Fruit fly (Drosophila melanogaster) whole organism, wandering third instar larva: ENCODE data around the gene CG33098.

Source experiments
- Abd-B ChIP-seq: fragments of >200 bp; optimal IDR thresholded peaks from 2 replicates; lab custom pipeline; 2017; ENCODE audit warnings: missing biosample characterization, missing genetic modification characterization
- CG32264 ChIP-seq: fragments of 200-800 bp; sonication (Bioruptor generic); optimal IDR thresholded peaks from 2 replicates; lab custom pipeline; 2016; ENCODE audit warnings: missing biosample characterization, missing genetic modification characterization
- CG9705 ChIP-seq: fragments of 200-800 bp; sonication (Bioruptor generic); optimal IDR thresholded peaks from 2 replicates; lab custom pipeline; 2018; ENCODE audit warnings: missing biosample characterization, mild to moderate bottlenecking, missing genetic modification characterization
- CrebA ChIP-seq: fragments of 200-800 bp; sonication (Bioruptor generic); optimal IDR thresholded peaks from 2 replicates; lab custom pipeline; 2016; ENCODE audit warnings: missing biosample characterization, mild to moderate bottlenecking, missing genetic modification characterization, borderline replicate concordance
- Dfd ChIP-seq: fragments of >200 bp; optimal IDR thresholded peaks from 2 replicates; lab custom pipeline; 2017; ENCODE audit warnings: missing biosample characterization, missing genetic modification characterization
- Dif ChIP-seq: fragments of 200-275, 200-300 bp; sonication (Bioruptor generic); optimal IDR thresholded peaks from 2 replicates; lab custom pipeline; 2018; ENCODE audit warnings: missing biosample characterization, missing genetic modification characterization; ENCODE audit not compliant: partially characterized antibody
- GATAd ChIP-seq: sonication (Bioruptor generic); optimal IDR thresholded peaks from 2 replicates; lab custom pipeline; 2016; ENCODE audit warnings: missing biosample characterization, missing genetic modification characterization
- HLH106 ChIP-seq: fragments of 200-800 bp; optimal IDR thresholded peaks from 3 replicates; lab custom pipeline; 2019; ENCODE audit warnings: missing biosample characterization, mild to moderate bottlenecking, missing genetic modification characterization, moderate library complexity
- Hnf4 ChIP-seq: fragments of 200-800 bp; sonication (Bioruptor generic); optimal IDR thresholded peaks from 2 replicates; lab custom pipeline; 2016; ENCODE audit warnings: missing biosample characterization, mild to moderate bottlenecking, missing genetic modification characterization
- Hr78 ChIP-seq: fragments of >200 bp; optimal IDR thresholded peaks from 2 replicates; lab custom pipeline; 2017; ENCODE audit warnings: missing biosample characterization, missing genetic modification characterization
- Hr83 ChIP-seq: fragments of 200-300 bp; sonication (Bioruptor generic); optimal IDR thresholded peaks from 2 replicates; lab custom pipeline; 2016; ENCODE audit warnings: missing biosample characterization, mild to moderate bottlenecking, missing genetic modification characterization, moderate library complexity; ENCODE audit not compliant: poor library complexity, severe bottlenecking
- Jra ChIP-seq: sonication (Bioruptor generic); optimal IDR thresholded peaks from 2 replicates; lab custom pipeline; 2016; ENCODE audit warnings: missing biosample characterization, missing genetic modification characterization
- Mio ChIP-seq: sonication (Bioruptor generic); optimal IDR thresholded peaks from 2 replicates; lab custom pipeline; 2016; ENCODE audit warnings: missing biosample characterization, missing genetic modification characterization
- Myc ChIP-seq: fragments of >200 bp; optimal IDR thresholded peaks from 2 replicates; lab custom pipeline; 2017
- N ChIP-seq: fragments of >200 bp; optimal IDR thresholded peaks from 2 replicates; lab custom pipeline; 2018; ENCODE audit warnings: missing biosample characterization, missing external identifiers, missing genetic modification characterization
- OdsH ChIP-seq: fragments of 200-800 bp; sonication (Bioruptor generic); optimal IDR thresholded peaks from 2 replicates; lab custom pipeline; 2016; ENCODE audit warnings: missing biosample characterization, mild to moderate bottlenecking, missing genetic modification characterization
- Rel ChIP-seq, 2 experiments: fragments of 200-800 bp; sonication (Bioruptor generic) in 1 of 2; optimal IDR thresholded peaks; 2 replicates in 1 of 2; 3 replicates in 1 of 2; lab custom pipeline; 2016 to 2019; ENCODE audit warnings: mild to moderate bottlenecking in 2 of 2, missing biosample characterization in 2 of 2, missing genetic modification characterization in 2 of 2, moderate library complexity in 1 of 2
- Sp1 ChIP-seq: fragments of 200-800 bp; sonication (Bioruptor generic); optimal IDR thresholded peaks from 3 replicates; lab custom pipeline; 2019; ENCODE audit warnings: missing biosample characterization, mild to moderate bottlenecking, missing genetic modification characterization, moderate library complexity
- Vsx2 ChIP-seq: fragments of 200-300, 225-300 bp; sonication (Bioruptor generic); optimal IDR thresholded peaks from 2 replicates; lab custom pipeline; 2018; ENCODE audit warnings: missing biosample characterization, missing genetic modification characterization; ENCODE audit not compliant: partially characterized antibody
- br ChIP-seq: fragments of 200-800 bp; sonication (Bioruptor generic); optimal IDR thresholded peaks from 2 replicates; lab custom pipeline; 2016; ENCODE audit warnings: missing biosample characterization, missing genetic modification characterization
- brk ChIP-seq: fragments of 200-800 bp; sonication (Bioruptor generic); optimal IDR thresholded peaks from 2 replicates; lab custom pipeline; 2016; ENCODE audit warnings: missing biosample characterization, mild to moderate bottlenecking, missing genetic modification characterization
- dl ChIP-seq, 2 experiments: fragments of 175-275, 200-275 bp in 1 of 2; fragments of 200-275 bp in 1 of 2; sonication (Bioruptor generic); optimal IDR thresholded peaks; lab custom pipeline; 2018; ENCODE audit warnings: mild to moderate bottlenecking in 2 of 2, missing biosample characterization in 2 of 2, missing genetic modification characterization in 2 of 2, moderate library complexity in 2 of 2; ENCODE audit not compliant: partially characterized antibody in 2 of 2, insufficient read depth in 1 of 2
- dmrt93B ChIP-seq: fragments of 200-800 bp; sonication (Bioruptor generic); optimal IDR thresholded peaks from 2 replicates; lab custom pipeline; 2018; ENCODE audit warnings: missing biosample characterization, mild to moderate bottlenecking, missing genetic modification characterization
- dsf ChIP-seq: sonication (Bioruptor generic); optimal IDR thresholded peaks from 2 replicates; lab custom pipeline; 2016; ENCODE audit warnings: missing biosample characterization, missing genetic modification characterization, borderline replicate concordance
- ey ChIP-seq: fragments of 200-800 bp; sonication (Bioruptor generic); optimal IDR thresholded peaks from 2 replicates; lab custom pipeline; 2016; ENCODE audit warnings: missing biosample characterization, missing genetic modification characterization
- foxo ChIP-seq, 2 experiments: fragments of 200-800 bp; sonication (Bioruptor generic); optimal IDR thresholded peaks; 2 replicates in 1 of 2; 3 replicates in 1 of 2; lab custom pipeline; 2016 to 2017; ENCODE audit warnings: missing biosample characterization in 2 of 2, missing genetic modification characterization in 2 of 2
- fru ChIP-seq: fragments of 200-800 bp; sonication (Bioruptor generic); optimal IDR thresholded peaks from 3 replicates; lab custom pipeline; 2016; ENCODE audit warnings: missing biosample characterization, mild to moderate bottlenecking, missing genetic modification characterization
- h ChIP-seq: fragments of 200-800 bp; sonication (Bioruptor generic); optimal IDR thresholded peaks from 3 replicates; lab custom pipeline; 2016; ENCODE audit warnings: missing biosample characterization, mild to moderate bottlenecking, missing genetic modification characterization
- jim ChIP-seq: fragments of 175-275, 200-325 bp; sonication (Bioruptor generic); optimal IDR thresholded peaks from 2 replicates; lab custom pipeline; 2016; ENCODE audit warnings: missing biosample characterization, mild to moderate bottlenecking, missing genetic modification characterization
- lola ChIP-seq: fragments of >200 bp; optimal IDR thresholded peaks from 2 replicates; lab custom pipeline; 2017; ENCODE audit warnings: missing biosample characterization, missing genetic modification characterization
- pan ChIP-seq: fragments of >200 bp; optimal IDR thresholded peaks from 2 replicates; lab custom pipeline; 2017
- psq ChIP-seq: fragments of 200-800 bp; sonication (Bioruptor generic); optimal IDR thresholded peaks from 3 replicates; lab custom pipeline; 2017; ENCODE audit warnings: missing biosample characterization, mild to moderate bottlenecking, missing genetic modification characterization, moderate library complexity
- rgr ChIP-seq: fragments of 200-800 bp; sonication (Bioruptor generic); optimal IDR thresholded peaks from 3 replicates; lab custom pipeline; 2016; ENCODE audit warnings: missing biosample characterization, mild to moderate bottlenecking, missing genetic modification characterization
- sage ChIP-seq: fragments of 200-800 bp; sonication (Bioruptor generic); optimal IDR thresholded peaks from 2 replicates; lab custom pipeline; 2016; ENCODE audit warnings: missing biosample characterization, mild to moderate bottlenecking, missing genetic modification characterization
- sv ChIP-seq: fragments of 200-800 bp; sonication (Bioruptor generic); optimal IDR thresholded peaks from 3 replicates; lab custom pipeline; 2016; ENCODE audit warnings: missing biosample characterization, missing genetic modification characterization
- tai ChIP-seq: sonication (Bioruptor generic); optimal IDR thresholded peaks from 2 replicates; lab custom pipeline; 2016; ENCODE audit warnings: missing biosample characterization, missing genetic modification characterization
- usp ChIP-seq: fragments of >200 bp; optimal IDR thresholded peaks from 2 replicates; lab custom pipeline; 2017; ENCODE audit warnings: missing biosample characterization, missing genetic modification characterization
- woc ChIP-seq: sonication (Bioruptor generic); optimal IDR thresholded peaks from 2 replicates; lab custom pipeline; 2016; ENCODE audit warnings: missing biosample characterization, mild to moderate bottlenecking, missing genetic modification characterization

Gene CG33098

dm6 chr3R:12402935-12403334 lies 15.9 kb downstream of the CG33098 start (continued):
- TF ChIP-seq ey (peak; percentile 89), Mio (GFP tag; lab: Kevin White, UChicago) (peak; percentile 59), OdsH (peak; percentile 95), jim (GFP tag; lab: Kevin White, UChicago) (no peak), HLH106 (tag; lab: Kevin White, UChicago) (peak; percentile 98), CG32264 (GFP tag; lab: Kevin White, UChicago) (peak; percentile 94), dmrt93B (peak; percentile 99), foxo (GFP tag; optimal IDR thresholded peaks at IDR 0.05; lab: Kevin White, UChicago) (peak; percentile 89 to 96), br (GFP tag; lab: Kevin White, UChicago) (peak; percentile 95), CrebA (no peak)

dm6 chr3R:12405134-12405533 lies 18.1 kb downstream of the CG33098 start:
- TF ChIP-seq dmrt93B = no peak
- TF ChIP-seq fru (GFP tag; lab: Kevin White, UChicago) = no peak
- TF ChIP-seq lola (GFP tag; lab: Kevin White, UChicago) = no peak
- TF ChIP-seq br (GFP tag; lab: Kevin White, UChicago) = no peak
- TF ChIP-seq CG32264 (GFP tag; lab: Kevin White, UChicago) = no peak
- TF ChIP-seq HLH106 (tag; lab: Kevin White, UChicago) = no peak
- no peak for TF ChIP-seq Abd-B (GFP tag; lab: Kevin White, UChicago)
- TF ChIP-seq woc (GFP tag; lab: Kevin White, UChicago) = no peak
- no peak for TF ChIP-seq Myc (lab: Kevin White, UChicago)
- no peak for TF ChIP-seq CrebA
- TF ChIP-seq tai (GFP tag; lab: Kevin White, UChicago) = no peak
- no peak for TF ChIP-seq Vsx2
- TF ChIP-seq sage (GFP tag; lab: Kevin White, UChicago) = no peak
- TF ChIP-seq, all 38 proteins: peak for 0

- no peak for TF ChIP-seq fru (GFP tag; lab: Kevin White, UChicago)
- TF ChIP-seq CrebA = no peak
- TF ChIP-seq psq = no peak
- no peak for TF ChIP-seq Abd-B (GFP tag; lab: Kevin White, UChicago)
- no peak for TF ChIP-seq foxo (GFP tag; optimal IDR thresholded peaks at IDR 0.05; lab: Kevin White, UChicago)
- no peak for TF ChIP-seq Dfd
- no peak for TF ChIP-seq pan (lab: Kevin White, UChicago)
- TF ChIP-seq ey = no peak
Measured at dm6 chr3R:12405928-12406234, 18.9 kb downstream of the CG33098 start, which contains the start of gene Cyp9f2. Gene Cyp9f2, minus strand, starts transcription at chr3R:12406028.

- no peak for TF ChIP-seq GATAd
- TF ChIP-seq Hr78 (GFP tag; lab: Kevin White, UChicago) = no peak
- no peak for TF ChIP-seq sage (GFP tag; lab: Kevin White, UChicago)
- TF ChIP-seq Jra (GFP tag; lab: Kevin White, UChicago) = no peak
- peak; percentile 48 for TF ChIP-seq woc (GFP tag; lab: Kevin White, UChicago)
- peak; percentile 43 for TF ChIP-seq ey
- no peak for TF ChIP-seq Hnf4
- no peak for TF ChIP-seq lola (GFP tag; lab: Kevin White, UChicago)
- peak; percentile 54 for TF ChIP-seq psq
- no peak for TF ChIP-seq N
- TF ChIP-seq Sp1 (GFP tag; lab: Kevin White, UChicago) = peak; percentile 58
- TF ChIP-seq dmrt93B = no peak
- TF ChIP-seq Abd-B (GFP tag; lab: Kevin White, UChicago) = no peak
- no peak for TF ChIP-seq Vsx2
- no peak for TF ChIP-seq Rel (GFP tag; optimal IDR thresholded peaks at IDR 0.05; lab: Kevin White, UChicago)
- TF ChIP-seq Rel (tag; optimal IDR thresholded peaks at IDR 0.05; lab: Kevin White, UChicago) = peak; percentile 5
- TF ChIP-seq Mio (GFP tag; lab: Kevin White, UChicago) = no peak
- TF ChIP-seq Hr83 (GFP tag; lab: Kevin White, UChicago) = no peak
- TF ChIP-seq HLH106 (tag; lab: Kevin White, UChicago) = peak; percentile 45
- TF ChIP-seq dl (GFP tag; optimal IDR thresholded peaks at IDR 0.05; lab: Kevin White, UChicago; ENCODE audit: insufficient read depth in 1 of 2, partially characterized antibody in 2 of 2) = no peak
- TF ChIP-seq brk = no peak
- TF ChIP-seq dsf (GFP tag; lab: Kevin White, UChicago) = no peak
- TF ChIP-seq sv = no peak
- no peak for TF ChIP-seq tai (GFP tag; lab: Kevin White, UChicago)
- TF ChIP-seq pan (lab: Kevin White, UChicago) = no peak
- TF ChIP-seq usp = no peak
- no peak for TF ChIP-seq CG32264 (GFP tag; lab: Kevin White, UChicago)
- TF ChIP-seq CrebA = no peak
- TF ChIP-seq OdsH = peak; percentile 53
- TF ChIP-seq Dif (GFP tag; lab: Kevin White, UChicago) = no peak
- peak in 1 of 2 experiments; percentile 67 for TF ChIP-seq foxo (GFP tag; optimal IDR thresholded peaks at IDR 0.05; lab: Kevin White, UChicago)
- TF ChIP-seq CG9705 (GFP tag; lab: Kevin White, UChicago) = peak; percentile 14
- TF ChIP-seq fru (GFP tag; lab: Kevin White, UChicago) = peak; percentile 82
- TF ChIP-seq br (GFP tag; lab: Kevin White, UChicago) = peak; percentile 52
- TF ChIP-seq rgr (GFP tag; lab: Kevin White, UChicago) = peak; percentile 69
- no peak for TF ChIP-seq Dfd
- peak; percentile 58 for TF ChIP-seq h (GFP tag; lab: Kevin White, UChicago)
Measured at dm6 chr3R:12406235-12407196, 19.5 kb downstream of the CG33098 start, which contains the start of gene CG5167. Gene CG5167, plus strand, starts transcription at chr3R:12406532.
